Fruit fly (Drosophila melanogaster) whole organism: ENCODE measurements around the gene Tim17a1.

Source experiments
- CG8478 ChIP-seq: fragments of >200 bp; optimal IDR thresholded peaks from 2 replicates; lab custom pipeline; 2018; ENCODE audit warnings: inconsistent platforms
- EcR ChIP-seq, 2 experiments: fragments of >200 bp; optimal IDR thresholded peaks; 2 replicates each; lab custom pipeline; 2017; ENCODE audit warnings: missing biosample characterization in 2 of 2, missing genetic modification characterization in 2 of 2, missing genetic modification reagents in 2 of 2
- pan ChIP-seq: fragments of >200 bp; optimal IDR thresholded peaks from 2 replicates; lab custom pipeline; 2017
- psq ChIP-seq: fragments of >200 bp; optimal IDR thresholded peaks from 2 replicates; lab custom pipeline; 2017
- usp ChIP-seq: fragments of >200 bp; optimal IDR thresholded peaks from 2 replicates; lab custom pipeline; 2017; ENCODE audit warnings: missing biosample characterization, missing genetic modification characterization, mixed read lengths

DNA sequence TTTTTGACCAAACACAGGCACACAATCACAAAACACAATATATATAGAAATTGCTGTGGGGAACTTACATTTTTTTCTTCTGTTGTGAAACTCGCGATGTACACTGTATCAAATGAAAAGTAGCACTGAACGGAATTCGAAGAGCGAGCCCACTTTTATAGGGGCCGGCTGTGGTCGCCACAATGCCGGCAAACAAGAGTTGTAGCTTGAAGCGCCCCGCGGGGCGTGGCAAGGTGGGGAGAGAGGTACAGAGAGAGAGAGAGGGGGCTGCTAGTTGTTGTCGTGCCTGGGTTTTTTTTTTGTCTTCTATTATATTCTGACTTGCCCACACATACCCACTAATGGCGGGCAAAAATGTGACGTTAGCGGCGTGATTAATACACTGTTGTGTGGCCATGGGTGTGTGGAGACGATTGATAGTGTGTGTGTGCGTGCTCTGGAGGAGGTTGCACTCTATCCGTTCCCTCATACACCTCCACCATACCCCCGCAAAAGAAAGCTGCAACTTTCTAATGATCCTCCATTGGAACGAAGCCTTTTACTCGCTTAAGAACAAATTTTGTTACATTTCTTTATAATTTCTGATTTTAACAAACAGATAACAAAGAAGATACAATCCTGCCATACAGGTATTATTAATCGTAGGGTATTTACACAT is 4.8 kb upstream of the Tim17a1 start, which contains the start of gene GstD1:
- TF ChIP-seq CG8478 (lab: Kevin White, UChicago): no peak
- TF ChIP-seq psq: no peak
- TF ChIP-seq EcR (GFP tag; optimal IDR thresholded peaks at IDR 0.05; lab: Kevin White, UChicago): peak in 1 of 2 experiments; percentile 4
- TF ChIP-seq usp (GFP tag; lab: Kevin White, UChicago): no peak
- no peak for TF ChIP-seq pan
